Worm (Caenorhabditis elegans) whole organism, L1 larva: Measurements from ENCODE around the gene chil-5.

Experiments used
- C16A3.4 ChIP-seq: fragments of 150-350 bp; optimal IDR thresholded peaks from 2 replicates; lab custom pipeline; 2014; ENCODE audit warnings: missing biosample characterization, missing genetic modification characterization
- Y116A8C.19 ChIP-seq: sonication (generic microtip); optimal IDR thresholded peaks from 2 replicates; lab custom pipeline; 2016; ENCODE audit warnings: missing compliant biosample characterization, missing genetic modification characterization, borderline replicate concordance
- ama-1 ChIP-seq: fragments of 150-350 bp; optimal IDR thresholded peaks from 2 replicates; lab custom pipeline; 2014
- ceh-88 ChIP-seq: fragments of 200-800 bp; sonication (Bioruptor generic); IDR thresholded peaks from 2 replicates; pipeline ENCODE4 v1.3.6; 2022; ENCODE audit warnings: missing genetic modification characterization, missing compliant biosample characterization
- ces-1 ChIP-seq: fragments of 150-350 bp; optimal IDR thresholded peaks from 2 replicates; lab custom pipeline; 2014; ENCODE audit warnings: missing biosample characterization, missing genetic modification reagents, missing genetic modification characterization
- efl-1 ChIP-seq, 4 experiments: fragments of 150-350 bp; optimal IDR thresholded peaks in 3 of 4; peaks in 1 of 4; 1 replicate in 1 of 4; 2 replicates in 3 of 4; lab custom pipeline; 2014; ENCODE audit warnings: missing biosample characterization in 2 of 4, missing genetic modification characterization in 2 of 4, missing genetic modification reagents in 2 of 4
- egl-27 ChIP-seq, 2 experiments: fragments of 150-350 bp in 1 of 2; sonication (generic microtip); optimal IDR thresholded peaks; 3 replicates each; lab custom pipeline; 2017 to 2018; ENCODE audit warnings: missing biosample characterization in 2 of 2, missing genetic modification characterization in 2 of 2, missing genetic modification reagents in 2 of 2
- elt-2 ChIP-seq: sonication (generic microtip); optimal IDR thresholded peaks from 2 replicates; lab custom pipeline; 2016; ENCODE audit warnings: missing genetic modification characterization, mild to moderate bottlenecking, inconsistent platforms, missing compliant biosample characterization, missing genetic modification reagents
- hlh-17 ChIP-seq: fragments of 200-800 bp; sonication (Bioruptor generic); optimal IDR thresholded peaks from 2 replicates; lab custom pipeline; 2018; ENCODE audit warnings: missing genetic modification characterization, mild to moderate bottlenecking, missing compliant biosample characterization, moderate library complexity, borderline replicate concordance
- hpl-2 ChIP-seq: fragments of 150-350 bp; optimal IDR thresholded peaks from 2 replicates; lab custom pipeline; 2014; ENCODE audit warnings: missing biosample characterization, missing genetic modification reagents, missing genetic modification characterization
- isw-1 ChIP-seq: fragments of 200-800 bp; sonication (Bioruptor generic); IDR thresholded peaks from 2 replicates; pipeline ENCODE4 v1.3.6; 2022; ENCODE audit warnings: missing genetic modification characterization, missing compliant biosample characterization
- jun-1 ChIP-seq: fragments of 150-350 bp; optimal IDR thresholded peaks from 2 replicates; lab custom pipeline; 2014; ENCODE audit warnings: missing biosample characterization, missing genetic modification reagents, missing genetic modification characterization
- lin-13 ChIP-seq: fragments of 150-350 bp; optimal IDR thresholded peaks from 2 replicates; lab custom pipeline; 2014; ENCODE audit warnings: missing biosample characterization, missing genetic modification reagents, missing genetic modification characterization
- lin-15B ChIP-seq: fragments of 150-350 bp; sonication (generic microtip); optimal IDR thresholded peaks from 3 replicates; lab custom pipeline; 2014; ENCODE audit warnings: missing biosample characterization, missing genetic modification characterization
- lin-35 ChIP-seq, 2 experiments: fragments of 150-350 bp; optimal IDR thresholded peaks; 2 replicates each; lab custom pipeline; 2014; ENCODE audit warnings: missing biosample characterization in 2 of 2, missing genetic modification characterization in 2 of 2, missing genetic modification reagents in 2 of 2
- lin-39 ChIP-seq: fragments of 150-350 bp; optimal IDR thresholded peaks from 2 replicates; lab custom pipeline; 2014; ENCODE audit warnings: missing biosample characterization, missing genetic modification reagents, missing genetic modification characterization
- nhr-12 ChIP-seq: sonication (generic microtip); optimal IDR thresholded peaks from 2 replicates; lab custom pipeline; 2017; ENCODE audit warnings: missing biosample characterization, missing genetic modification characterization
- nhr-20 ChIP-seq: sonication (generic microtip); optimal IDR thresholded peaks from 2 replicates; lab custom pipeline; 2016; ENCODE audit warnings: mild to moderate bottlenecking, missing genetic modification characterization, missing compliant biosample characterization
- nhr-237 ChIP-seq: fragments of 150-350 bp; optimal IDR thresholded peaks from 2 replicates; lab custom pipeline; 2014; ENCODE audit warnings: missing biosample characterization, missing genetic modification characterization
- nhr-28 ChIP-seq: fragments of 150-350 bp; optimal IDR thresholded peaks from 2 replicates; lab custom pipeline; 2014; ENCODE audit warnings: missing biosample characterization, missing genetic modification characterization
- nhr-47 ChIP-seq: sonication (generic microtip); optimal IDR thresholded peaks from 2 replicates; lab custom pipeline; 2016; ENCODE audit warnings: mild to moderate bottlenecking, missing genetic modification characterization, moderate library complexity, missing compliant biosample characterization
- nhr-71 ChIP-seq: sonication (generic microtip); optimal IDR thresholded peaks from 2 replicates; lab custom pipeline; 2016; ENCODE audit warnings: mild to moderate bottlenecking, missing genetic modification characterization, moderate library complexity, missing compliant biosample characterization
- nhr-84 ChIP-seq: sonication (generic microtip); optimal IDR thresholded peaks from 2 replicates; lab custom pipeline; 2017; ENCODE audit warnings: missing biosample characterization, missing genetic modification characterization
- nhr-90 ChIP-seq: sonication (generic microtip); optimal IDR thresholded peaks from 2 replicates; lab custom pipeline; 2016; ENCODE audit warnings: mild to moderate bottlenecking, missing genetic modification characterization, missing compliant biosample characterization; ENCODE audit not compliant: poor library complexity
- pax-3 ChIP-seq: fragments of 200-800 bp; sonication (Bioruptor generic); optimal IDR thresholded peaks from 2 replicates; lab custom pipeline; 2018; ENCODE audit warnings: mild to moderate bottlenecking, missing genetic modification characterization, moderate library complexity, missing compliant biosample characterization
- skn-1 ChIP-seq: fragments of 150-350 bp; optimal IDR thresholded peaks from 2 replicates; lab custom pipeline; 2014; ENCODE audit warnings: missing biosample characterization, missing genetic modification characterization
- snu-23 ChIP-seq: sonication (generic microtip); optimal IDR thresholded peaks from 2 replicates; lab custom pipeline; 2016; ENCODE audit warnings: missing genetic modification characterization, missing compliant biosample characterization
- tbx-2 ChIP-seq: sonication (generic microtip); optimal IDR thresholded peaks from 2 replicates; lab custom pipeline; 2016; ENCODE audit warnings: missing genetic modification characterization, missing compliant biosample characterization
- tlp-1 ChIP-seq: fragments of 150-350 bp; optimal IDR thresholded peaks from 2 replicates; lab custom pipeline; 2014; ENCODE audit warnings: missing biosample characterization, missing genetic modification characterization
- unc-86 ChIP-seq: sonication (generic microtip); optimal IDR thresholded peaks from 2 replicates; lab custom pipeline; 2016; ENCODE audit warnings: missing genetic modification characterization, missing compliant biosample characterization
- zag-1 ChIP-seq: fragments of 150-350 bp; optimal IDR thresholded peaks from 2 replicates; lab custom pipeline; 2014; ENCODE audit warnings: missing biosample characterization, missing genetic modification characterization
- zip-4 ChIP-seq: fragments of 200-800 bp; sonication (Bioruptor generic); optimal IDR thresholded peaks from 2 replicates; lab custom pipeline; 2018; ENCODE audit warnings: mild to moderate bottlenecking, missing genetic modification characterization, moderate library complexity, missing compliant biosample characterization
- ztf-4 ChIP-seq: fragments of 150-350 bp; optimal IDR thresholded peaks from 2 replicates; lab custom pipeline; 2014; ENCODE audit warnings: missing biosample characterization, missing genetic modification characterization

The chil-5 gene

ce11 chrII:9834921-9835320 lies 24.6 kb downstream of the chil-5 start, which contains the start of gene arrd-5:
Gene arrd-5 (plus strand): TSS chrII:9835221.
- TF ChIP-seq nhr-71 (tag; lab: Kevin White, UChicago) (no peak), ceh-88 (GFP tag; lab: Robert Waterston, UW) (no peak), nhr-20 (tag; lab: Kevin White, UChicago) (no peak), hpl-2 (GFP tag; lab: Kevin White, UChicago) (no peak), lin-13 (GFP tag; lab: Kevin White, UChicago) (no peak), nhr-84 (tag; lab: Kevin White, UChicago) (no peak)

ce11 chrII:9833855-9834254 lies 25.6 kb downstream of the chil-5 start, which contains the start of gene ZK938.3:
Gene ZK938.3 (minus strand): TSS chrII:9833955.
- TF ChIP-seq lin-13 (GFP tag; lab: Kevin White, UChicago) (no peak), nhr-84 (tag; lab: Kevin White, UChicago) (no peak), skn-1 (tag; lab: Kevin White, UChicago) (no peak), egl-27 (tag; optimal IDR thresholded peaks at IDR 0.05; lab: Kevin White, UChicago) (no peak), nhr-90 (tag; lab: Kevin White, UChicago) (no peak)

- no peak for TF ChIP-seq nhr-12 (tag; lab: Kevin White, UChicago)
- TF ChIP-seq elt-2 (tag; lab: Kevin White, UChicago): no peak
- TF ChIP-seq, all 84 proteins: peak for 0
These were observed 28.4 kb downstream of the chil-5 start, which contains the start of gene ZK938.12 for ce11 chrII:9831033-9831432. Gene ZK938.12 (plus strand): TSS chrII:9831333.

- TF ChIP-seq efl-1 (optimal IDR thresholded peaks at IDR 0.05; lab: Kevin White, UChicago) (no peak), efl-1 (GFP tag; optimal IDR thresholded peaks at IDR 0.05 in 1 of 2; lab: Kevin White, UChicago) (peak in 1 of 2 experiments; percentile 25), lin-35 (GFP tag; optimal IDR thresholded peaks at IDR 0.05; lab: Kevin White, UChicago) (no peak)
These were observed 30.4 kb downstream of the chil-5 start, which contains the start of gene ZK938.1 for ce11 chrII:9829108-9829507. Gene ZK938.1 (plus strand): TSS chrII:9829408.

- no peak for TF ChIP-seq nhr-28 (tag; lab: Kevin White, UChicago)
- no peak for TF ChIP-seq efl-1 (optimal IDR thresholded peaks at IDR 0.05; lab: Kevin White, UChicago)
- TF ChIP-seq efl-1 (GFP tag; optimal IDR thresholded peaks at IDR 0.05 in 1 of 2; lab: Kevin White, UChicago): no peak
- TF ChIP-seq unc-86 (tag; lab: Kevin White, UChicago): no peak
- TF ChIP-seq ztf-4 (tag; lab: Kevin White, UChicago): no peak
- TF ChIP-seq ama-1: no peak
- no peak for TF ChIP-seq jun-1
- no peak for TF ChIP-seq isw-1 (GFP tag; lab: Robert Waterston, UW)
- no peak for TF ChIP-seq zip-4 (GFP tag; lab: Kevin White, UChicago)
- no peak for TF ChIP-seq C16A3.4 (tag; lab: Kevin White, UChicago)
- TF ChIP-seq pax-3 (tag; lab: Kevin White, UChicago): no peak
- TF ChIP-seq, all 84 proteins: peak for 0
These were observed 31.0 kb downstream of the chil-5 start for ce11 chrII:9828502-9828901.

ce11 chrII:9827852-9828251 lies 31.6 kb downstream of the chil-5 start, which contains the start of gene eyg-1:
Gene eyg-1 (minus strand): TSS chrII:9827952.
- no peak for TF ChIP-seq lin-15B (tag; lab: Kevin White, UChicago)
- TF ChIP-seq tlp-1 (tag; lab: Kevin White, UChicago): no peak
- no peak for TF ChIP-seq Y116A8C.19 (tag; lab: Kevin White, UChicago)
- no peak for TF ChIP-seq ces-1 (GFP tag; lab: Kevin White, UChicago)
- TF ChIP-seq lin-39: no peak
- no peak for TF ChIP-seq elt-2 (tag; lab: Kevin White, UChicago)
- TF ChIP-seq nhr-237: no peak
- no peak for TF ChIP-seq snu-23
- no peak for TF ChIP-seq zag-1
- TF ChIP-seq nhr-20 (tag; lab: Kevin White, UChicago): no peak
- TF ChIP-seq nhr-47: no peak
- TF ChIP-seq egl-27 (tag; optimal IDR thresholded peaks at IDR 0.05; lab: Kevin White, UChicago): no peak
- TF ChIP-seq tbx-2 (tag; lab: Kevin White, UChicago): no peak
- no peak for TF ChIP-seq hlh-17
- TF ChIP-seq skn-1 (tag; lab: Kevin White, UChicago): no peak
